Worm (Caenorhabditis elegans): ENCODE data around the gene fat-7.

DNA sequence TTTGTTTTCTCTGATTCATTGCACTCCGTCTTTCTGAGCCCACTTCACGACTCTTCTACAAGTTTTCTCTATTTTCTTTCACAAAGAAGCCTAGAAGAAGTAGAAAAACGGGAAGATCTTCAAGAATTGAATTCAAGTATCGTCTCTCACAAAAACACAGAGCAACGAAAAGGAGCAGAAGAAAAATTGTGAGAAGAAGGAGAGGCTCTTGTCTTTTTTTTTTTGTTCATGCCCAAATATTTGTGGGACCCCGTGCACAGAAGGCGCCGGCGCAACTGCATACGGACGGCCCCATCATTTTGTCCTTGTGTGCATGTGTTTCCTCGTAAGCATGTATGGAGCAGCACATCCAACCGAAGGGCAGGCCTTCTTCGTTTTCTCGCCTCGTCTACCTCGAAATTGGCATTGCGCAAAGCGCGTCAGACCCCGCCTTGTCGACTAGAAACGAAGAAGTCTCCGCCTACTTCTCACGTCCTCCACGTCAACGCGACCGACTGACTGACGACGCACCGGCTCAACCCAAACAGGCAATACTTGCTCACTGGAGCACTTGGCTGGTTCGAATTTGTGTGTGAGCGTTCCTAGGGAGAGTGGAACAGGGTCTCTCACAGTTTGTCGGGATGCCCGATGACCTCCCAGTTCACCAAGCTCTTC is 46.3 kb downstream of the fat-7 start:
- TF ChIP-seq unc-62 (GFP tag; optimal IDR thresholded peaks at IDR 0.05) (no peak), nhr-77 (tag; optimal IDR thresholded peaks at IDR 0.05) (no peak), elt-1 (tag; optimal IDR thresholded peaks at IDR 0.05) (no peak), nhr-12 (tag; optimal IDR thresholded peaks at IDR 0.05) (no peak), ceh-9 (tag; optimal IDR thresholded peaks at IDR 0.05) (no peak)

Data from whole organism, L3 larva.